Fruit fly (Drosophila melanogaster): ENCODE measurements around the gene RpL26.

Gene RpL26

dm6 chr3L:18870027-18870426 lies 28.6 kb upstream of the RpL26 start, which contains the start of gene Blos3 (continued):
- TF ChIP-seq slou (GFP tag; optimal IDR thresholded peaks at IDR 0.05) (no peak), Lim3 (GFP tag; IDR thresholded peaks at IDR 0.05) (no peak), jumu (GFP tag; optimal IDR thresholded peaks at IDR 0.05) (peak; percentile 53), Xrp1 (GFP tag; IDR thresholded peaks at IDR 0.05) (peak; percentile 40; the same call in 1 of the 2 replicates), CG15514 (GFP tag; optimal IDR thresholded peaks at IDR 0.05) (peak; percentile 37), Nf-YA (GFP tag; IDR thresholded peaks at IDR 0.05) (no peak), CG3838 (GFP tag; optimal IDR thresholded peaks at IDR 0.05) (peak; percentile 16), Lhr (GFP tag; optimal IDR thresholded peaks at IDR 0.05) (no peak), CG5180 (GFP tag; optimal IDR thresholded peaks at IDR 0.05) (no peak), ac (GFP tag; optimal IDR thresholded peaks at IDR 0.05) (no peak), E2f2 (GFP tag; IDR thresholded peaks at IDR 0.05) (no peak), croc (GFP tag; conservative IDR thresholded peaks at IDR 0.05) (no peak), sqz (GFP tag; optimal IDR thresholded peaks at IDR 0.05) (no peak), D19A (tag; optimal IDR thresholded peaks at IDR 0.05) (no peak), unc-4 (GFP tag; IDR thresholded peaks at IDR 0.05; ENCODE audit: partially characterized antibody) (no peak), chm (GFP tag; IDR thresholded peaks at IDR 0.05) (no peak), CG12769 (tag; optimal IDR thresholded peaks at IDR 0.05) (no peak), Asciz (GFP tag; optimal IDR thresholded peaks at IDR 0.05) (peak; percentile 15), Camta (GFP tag; optimal IDR thresholded peaks at IDR 0.05) (peak; percentile 37), Bgb (GFP tag; IDR thresholded peaks at IDR 0.05; ENCODE audit: partially characterized antibody) (no peak), bbx (GFP tag; IDR thresholded peaks at IDR 0.05; ENCODE audit: partially characterized antibody) (no peak), CG4820 (GFP tag; optimal IDR thresholded peaks at IDR 0.05) (peak; percentile 35), psq (GFP tag; optimal IDR thresholded peaks at IDR 0.05) (no peak), bsh (GFP tag; optimal IDR thresholded peaks at IDR 0.05) (peak in 1 of 2 experiments; percentile 40), Elba2 (GFP tag; optimal IDR thresholded peaks at IDR 0.05) (no peak), CG13296 (GFP tag; optimal IDR thresholded peaks at IDR 0.05) (peak; percentile 27), maf-S (GFP tag; optimal IDR thresholded peaks at IDR 0.05) (peak; percentile 62), CG17568 (GFP tag; optimal IDR thresholded peaks at IDR 0.05) (no peak), CG17829 (tag; optimal IDR thresholded peaks at IDR 0.05) (peak; percentile 45), CG13775 (GFP tag; optimal IDR thresholded peaks at IDR 0.05) (peak; percentile 15), oc (tag; optimal IDR thresholded peaks at IDR 0.05) (no peak), ERR (GFP tag; optimal IDR thresholded peaks at IDR 0.05) (no peak), CG4404 (GFP tag; IDR thresholded peaks at IDR 0.05) (no peak), gem (tag; optimal IDR thresholded peaks at IDR 0.05) (peak; percentile 76), mld (GFP tag; IDR thresholded peaks at IDR 0.05; ENCODE audit: partially characterized antibody) (no peak), CG2875 (GFP tag; optimal IDR thresholded peaks at IDR 0.05) (no peak), CG11247 (GFP tag; IDR thresholded peaks at IDR 0.05) (no peak), salm (tag; optimal IDR thresholded peaks at IDR 0.05) (peak; percentile 6), knrl (GFP tag; IDR thresholded peaks at IDR 0.05; ENCODE audit: partially characterized antibody) (no peak), trem (tag; optimal IDR thresholded peaks at IDR 0.05) (peak; percentile 55), Fer2 (tag; optimal IDR thresholded peaks at IDR 0.05) (no peak), CG11093 (GFP tag; IDR thresholded peaks at IDR 0.05) (no peak), Max (GFP tag; optimal IDR thresholded peaks at IDR 0.05) (no peak), tna (GFP tag; IDR thresholded peaks at IDR 0.05; ENCODE audit: partially characterized antibody) (no peak), Dp (GFP tag; optimal IDR thresholded peaks at IDR 0.05) (no peak), CG10565 (GFP tag; optimal IDR thresholded peaks at IDR 0.05) (no peak), Hmr (GFP tag; optimal IDR thresholded peaks at IDR 0.05) (peak; percentile 52), CG9609 (GFP tag; optimal IDR thresholded peaks at IDR 0.05) (peak; percentile 27), Drgx (GFP tag; IDR thresholded peaks at IDR 0.05) (peak; percentile 27; the same call in 1 of the 2 replicates), bowl (GFP tag; IDR thresholded peaks at IDR 0.05) (no peak)
